Fruit fly (Drosophila melanogaster) whole organism, adult: ENCODE results near the gene Dip-C.

Source experiments
- CG11617 ChIP-seq: fragments of 200-800 bp; sonication (Bioruptor generic); optimal IDR thresholded peaks from 2 replicates; lab custom pipeline; 2017; ENCODE audit warnings: mild to moderate bottlenecking, missing biosample characterization, missing genetic modification reagents, missing genetic modification characterization
- CG12768 ChIP-seq: fragments of 200-800 bp; sonication (Bioruptor generic); optimal IDR thresholded peaks from 2 replicates; lab custom pipeline; 2017; ENCODE audit warnings: missing biosample characterization, missing genetic modification characterization, mild to moderate bottlenecking, moderate library complexity, missing genetic modification reagents
- CG14711 ChIP-seq: fragments of 200-800 bp; sonication (Bioruptor generic); optimal IDR thresholded peaks from 2 replicates; lab custom pipeline; 2018; ENCODE audit warnings: missing biosample characterization, mild to moderate bottlenecking, missing genetic modification characterization, moderate library complexity
- CG1620 ChIP-seq: fragments of 200-800 bp; sonication (Bioruptor generic); optimal IDR thresholded peaks from 2 replicates; lab custom pipeline; 2016; ENCODE audit warnings: missing biosample characterization, missing genetic modification characterization
- CG33017 ChIP-seq: fragments of 200-800 bp; sonication (Bioruptor generic); optimal IDR thresholded peaks from 2 replicates; lab custom pipeline; 2018; ENCODE audit warnings: missing biosample characterization, mild to moderate bottlenecking, missing genetic modification characterization, moderate library complexity
- CG5204 ChIP-seq: fragments of 200-800 bp; sonication (Bioruptor generic); optimal IDR thresholded peaks from 2 replicates; lab custom pipeline; 2016; ENCODE audit warnings: missing biosample characterization, missing genetic modification characterization
- CG7045 ChIP-seq: fragments of 200-800 bp; sonication (Bioruptor generic); optimal IDR thresholded peaks from 2 replicates; lab custom pipeline; 2017; ENCODE audit warnings: missing biosample characterization, mild to moderate bottlenecking, missing genetic modification characterization
- CG7101 ChIP-seq: fragments of 200-800 bp; sonication (Bioruptor generic); optimal IDR thresholded peaks from 2 replicates; lab custom pipeline; 2018; ENCODE audit warnings: missing biosample characterization, mild to moderate bottlenecking, missing genetic modification characterization, moderate library complexity
- Clk ChIP-seq: fragments of 200-800 bp; sonication (Bioruptor generic); optimal IDR thresholded peaks from 2 replicates; lab custom pipeline; 2017; ENCODE audit warnings: missing biosample characterization, missing genetic modification characterization
- Crg-1 ChIP-seq: fragments of 200-800 bp; sonication (Bioruptor generic); optimal IDR thresholded peaks from 2 replicates; lab custom pipeline; 2016; ENCODE audit warnings: missing biosample characterization, missing genetic modification characterization
- Hr96 ChIP-seq: fragments of 200-800 bp; sonication (Bioruptor generic); optimal IDR thresholded peaks from 2 replicates; lab custom pipeline; 2016; ENCODE audit warnings: missing biosample characterization, missing genetic modification characterization
- Mnt ChIP-seq: fragments of 200-800 bp; sonication (Bioruptor generic); optimal IDR thresholded peaks from 2 replicates; lab custom pipeline; 2016; ENCODE audit warnings: missing biosample characterization, mild to moderate bottlenecking, missing genetic modification characterization
- bab1 ChIP-seq: fragments of 200-800 bp; sonication (Bioruptor generic); optimal IDR thresholded peaks from 3 replicates; lab custom pipeline; 2019; ENCODE audit warnings: missing biosample characterization, mild to moderate bottlenecking, missing genetic modification characterization, moderate library complexity
- cic ChIP-seq: fragments of 200-800 bp; sonication (Bioruptor generic); optimal IDR thresholded peaks from 2 replicates; lab custom pipeline; 2017; ENCODE audit warnings: missing biosample characterization, mild to moderate bottlenecking, missing genetic modification characterization, moderate library complexity
- cnc ChIP-seq, 2 experiments: fragments of >200 bp; optimal IDR thresholded peaks; 2 replicates each; lab custom pipeline; 2017
- kay ChIP-seq: fragments of 200-800 bp; sonication (Bioruptor generic); peaks from one replicate; lab custom pipeline; 2016; ENCODE audit warnings: missing biosample characterization, missing genetic modification characterization, borderline replicate concordance
- ovo ChIP-seq: fragments of 200-800 bp; sonication (Bioruptor generic); optimal IDR thresholded peaks from 2 replicates; lab custom pipeline; 2016; ENCODE audit warnings: missing biosample characterization, missing genetic modification characterization
- pad ChIP-seq: fragments of 200-800 bp; sonication (Bioruptor generic); optimal IDR thresholded peaks from 3 replicates; lab custom pipeline; 2017; ENCODE audit warnings: missing biosample characterization, missing genetic modification characterization, mild to moderate bottlenecking, moderate library complexity, missing genetic modification reagents
- tj ChIP-seq: fragments of 200-800 bp; sonication (Bioruptor generic); optimal IDR thresholded peaks from 3 replicates; lab custom pipeline; 2017; ENCODE audit warnings: missing biosample characterization, mild to moderate bottlenecking, missing genetic modification characterization, moderate library complexity
- toe ChIP-seq: fragments of 200-800 bp; sonication (Bioruptor generic); optimal IDR thresholded peaks from 2 replicates; lab custom pipeline; 2016; ENCODE audit warnings: missing biosample characterization, missing genetic modification characterization

Gene Dip-C

DNA sequence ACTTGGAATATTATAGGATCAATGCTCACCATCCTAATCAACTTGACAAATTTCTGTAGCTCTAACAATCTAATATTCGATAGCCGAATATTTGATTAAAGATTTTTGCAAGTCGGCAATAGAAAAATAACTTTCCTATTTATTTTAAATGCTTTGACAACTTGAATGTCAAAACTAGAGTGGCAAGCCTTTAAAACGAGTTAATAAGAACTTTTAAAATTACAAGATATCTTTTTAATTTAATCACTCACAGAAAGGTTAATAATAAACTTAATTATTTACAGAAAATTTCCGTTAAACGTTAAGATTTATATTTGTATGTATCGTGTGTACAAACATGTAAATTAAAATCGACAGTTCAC is 25.5 kb upstream of the Dip-C start, which contains the start of the genes CG17207 and CG46427:
CG17207 (minus strand) TSS at position 101 of the 362 bp plus-strand sequence.
CG46427 (minus strand) TSS at position 101 of the 362 bp plus-strand sequence.
- TF ChIP-seq CG11617 (GFP tag; lab: Kevin White, UChicago) = no peak
- TF ChIP-seq CG5204 (GFP tag; lab: Kevin White, UChicago) = no peak
- no peak for TF ChIP-seq Mnt (GFP tag; lab: Kevin White, UChicago)
- TF ChIP-seq kay = no peak
- TF ChIP-seq Hr96 (GFP tag; lab: Kevin White, UChicago) = no peak
- no peak for TF ChIP-seq pad (GFP tag; lab: Kevin White, UChicago)
- TF ChIP-seq Crg-1 (GFP tag; lab: Kevin White, UChicago) = no peak
- no peak for TF ChIP-seq CG33017 (tag; lab: Kevin White, UChicago)
- TF ChIP-seq CG1620 (GFP tag; lab: Kevin White, UChicago) = no peak
- no peak for TF ChIP-seq CG14711
- TF ChIP-seq CG7045 (GFP tag; lab: Kevin White, UChicago) = no peak
- no peak for TF ChIP-seq Clk
- TF ChIP-seq CG7101 (tag; lab: Kevin White, UChicago) = no peak

DNA sequence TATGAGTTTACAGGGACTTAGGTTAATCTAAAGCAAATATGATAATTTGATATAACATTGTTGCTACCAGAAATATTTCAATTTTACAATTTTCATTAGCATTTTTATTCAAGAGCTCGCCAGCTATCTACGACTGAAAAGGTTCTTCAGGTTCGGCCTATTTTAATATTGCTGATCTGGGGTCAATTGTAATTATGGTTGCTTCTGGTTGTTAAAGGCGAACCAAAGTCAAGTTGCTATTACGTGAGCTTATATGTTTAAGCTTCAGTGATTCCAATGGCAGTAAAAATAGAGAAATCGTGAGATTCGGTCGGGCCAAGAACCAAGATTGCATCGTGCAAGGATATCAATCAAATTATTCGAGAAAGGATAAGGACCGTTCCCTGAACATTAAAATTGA is 22.4 kb upstream of the Dip-C start, which contains the start of gene Desat2:
Desat2 (plus strand) TSS at position 301 of the 400 bp plus-strand sequence.
- no peak for TF ChIP-seq cic
- no peak for TF ChIP-seq Clk
- TF ChIP-seq CG1620 (GFP tag; lab: Kevin White, UChicago) = no peak
- no peak for TF ChIP-seq Crg-1 (GFP tag; lab: Kevin White, UChicago)
- TF ChIP-seq cnc (optimal IDR thresholded peaks at IDR 0.05; lab: Kevin White, UChicago) = no peak
- TF ChIP-seq tj = no peak
- TF ChIP-seq CG7101 (tag; lab: Kevin White, UChicago) = no peak
- TF ChIP-seq Mnt (GFP tag; lab: Kevin White, UChicago) = no peak
- no peak for TF ChIP-seq bab1 (GFP tag; lab: Kevin White, UChicago)

DNA sequence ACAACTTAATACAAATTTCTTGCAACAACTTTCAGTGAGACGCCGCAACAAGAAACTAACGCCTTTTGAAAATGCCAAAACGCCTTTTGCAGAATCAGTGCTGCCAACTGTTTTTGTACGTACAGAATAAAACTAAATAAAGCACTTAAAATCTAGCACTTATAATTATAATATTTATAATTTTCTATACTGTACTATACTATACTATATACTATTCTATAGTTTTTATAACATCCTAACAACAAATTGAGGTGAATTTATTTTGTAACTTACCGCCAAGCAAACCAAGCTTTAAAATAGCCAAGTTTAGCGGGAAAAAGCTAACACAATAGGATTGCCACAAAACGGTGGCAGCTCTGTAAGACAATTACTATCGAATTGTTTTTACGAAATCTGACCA is 20.2 kb upstream of the Dip-C start, which contains the start of the genes Aos1 and Srlp:
Aos1 (minus strand) TSS at position 59 of the 400 bp plus-strand sequence.
Srlp (plus strand) TSS at position 335 of the 400 bp plus-strand sequence.
- TF ChIP-seq cic (peak; percentile 7), Hr96 (GFP tag; lab: Kevin White, UChicago) (no peak), Mnt (GFP tag; lab: Kevin White, UChicago) (peak; percentile 51), kay (no peak), CG12768 (GFP tag; lab: Kevin White, UChicago) (peak; percentile 28), tj (peak; percentile 12), bab1 (GFP tag; lab: Kevin White, UChicago) (peak; percentile 67), CG33017 (tag; lab: Kevin White, UChicago) (peak; percentile 31), CG11617 (GFP tag; lab: Kevin White, UChicago) (peak; percentile 72), CG5204 (GFP tag; lab: Kevin White, UChicago) (no peak), CG7045 (GFP tag; lab: Kevin White, UChicago) (peak; percentile 38), toe (no peak), Crg-1 (GFP tag; lab: Kevin White, UChicago) (peak; percentile 10), CG14711 (peak; percentile 91), ovo (peak; percentile 16), cnc (optimal IDR thresholded peaks at IDR 0.05; lab: Kevin White, UChicago) (peak in 1 of 2 experiments; percentile 10), pad (GFP tag; lab: Kevin White, UChicago) (peak; percentile 39), Clk (peak; percentile 32), CG1620 (GFP tag; lab: Kevin White, UChicago) (no peak), CG7101 (tag; lab: Kevin White, UChicago) (peak; percentile 56)

DNA sequence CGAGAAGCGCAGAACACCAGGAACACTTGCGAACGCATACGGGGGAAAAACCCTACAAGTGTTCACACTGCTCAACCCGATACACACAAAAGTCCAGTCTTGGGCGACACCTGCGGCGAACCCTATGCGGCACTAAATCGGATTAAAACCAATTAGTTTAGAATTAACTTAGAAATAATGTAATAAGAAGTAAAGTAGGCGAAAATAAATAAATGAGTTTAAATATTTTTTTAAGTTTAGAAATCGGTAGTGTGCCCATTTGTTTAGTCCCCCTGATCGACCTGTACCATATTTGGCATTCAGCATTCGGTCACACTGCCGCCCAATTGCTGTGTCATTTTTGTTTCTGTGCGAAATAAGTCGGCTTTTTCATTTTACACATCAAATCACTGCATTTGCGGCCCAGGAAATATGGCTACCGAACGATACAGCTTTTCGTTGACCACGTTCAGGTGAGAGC is 17.5 kb upstream of the Dip-C start, which contains the start of gene Prosalpha2:
Prosalpha2 (plus strand) TSS at position 292 of the 460 bp plus-strand sequence.
- TF ChIP-seq CG14711 (no peak), toe (no peak), CG12768 (GFP tag; lab: Kevin White, UChicago) (no peak), Clk (no peak), pad (GFP tag; lab: Kevin White, UChicago) (no peak), Crg-1 (GFP tag; lab: Kevin White, UChicago) (no peak), CG7045 (GFP tag; lab: Kevin White, UChicago) (no peak), ovo (no peak), kay (no peak), CG5204 (GFP tag; lab: Kevin White, UChicago) (no peak), CG11617 (GFP tag; lab: Kevin White, UChicago) (no peak), Mnt (GFP tag; lab: Kevin White, UChicago) (peak; percentile 18), cnc (optimal IDR thresholded peaks at IDR 0.05; lab: Kevin White, UChicago) (peak; percentile 84 to 99)

DNA sequence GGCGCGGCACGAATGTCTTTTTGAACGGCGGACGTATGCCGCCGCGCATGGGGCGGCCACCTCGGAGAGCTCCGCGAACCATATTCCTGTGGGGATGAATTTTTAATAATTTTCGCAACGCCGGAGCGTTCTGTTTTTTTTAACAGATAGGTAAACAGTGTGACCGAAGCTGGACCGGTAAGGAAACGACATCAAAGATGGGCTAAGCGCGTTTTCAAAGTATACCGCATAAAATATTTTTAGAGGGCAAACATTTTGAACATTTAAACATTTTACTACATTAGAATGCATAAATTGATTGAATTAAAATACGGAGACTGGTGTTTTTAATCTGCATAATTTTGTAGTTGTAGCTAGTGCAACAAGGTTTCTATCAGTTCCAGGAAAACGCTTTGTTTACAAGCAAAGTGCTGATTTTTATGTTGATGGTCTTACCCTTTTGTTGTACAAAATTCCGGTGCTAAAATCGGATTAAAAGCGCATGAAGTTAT is 15.6 kb upstream of the Dip-C start, which contains the start of the genes CG5641 and CG5245:
CG5641 (minus strand) TSS at position 163 of the 491 bp plus-strand sequence.
CG5245 (plus strand) TSS at position 441 of the 491 bp plus-strand sequence.
- TF ChIP-seq bab1 (GFP tag; lab: Kevin White, UChicago) = peak; percentile 31
- no peak for TF ChIP-seq tj
- TF ChIP-seq cnc (optimal IDR thresholded peaks at IDR 0.05; lab: Kevin White, UChicago) = peak in 1 of 2 experiments; percentile 58

DNA sequence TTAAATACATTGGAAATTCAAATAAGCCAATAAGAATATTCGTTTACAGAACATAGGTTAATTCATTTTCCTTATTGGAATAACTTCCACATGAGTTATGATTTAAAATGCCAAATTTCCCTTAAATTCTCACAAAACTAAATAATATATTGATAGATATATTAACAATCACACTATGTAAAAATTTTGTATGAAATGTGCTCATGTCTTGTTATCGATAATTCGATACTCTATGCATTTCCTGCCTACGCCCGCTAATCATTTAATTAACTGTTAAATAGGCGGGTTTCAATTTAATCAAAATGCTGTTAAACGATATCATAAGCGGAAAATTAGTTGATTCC is 12.7 kb upstream of the Dip-C start, which contains the start of gene NANS:
NANS (plus strand) TSS at position 269 of the 344 bp plus-strand sequence.
- TF ChIP-seq pad (GFP tag; lab: Kevin White, UChicago) = no peak
- TF ChIP-seq bab1 (GFP tag; lab: Kevin White, UChicago) = no peak
- no peak for TF ChIP-seq ovo
